1 fruit fly cellular context compared by ENCODE assay signal in the genomic region with DNA sequence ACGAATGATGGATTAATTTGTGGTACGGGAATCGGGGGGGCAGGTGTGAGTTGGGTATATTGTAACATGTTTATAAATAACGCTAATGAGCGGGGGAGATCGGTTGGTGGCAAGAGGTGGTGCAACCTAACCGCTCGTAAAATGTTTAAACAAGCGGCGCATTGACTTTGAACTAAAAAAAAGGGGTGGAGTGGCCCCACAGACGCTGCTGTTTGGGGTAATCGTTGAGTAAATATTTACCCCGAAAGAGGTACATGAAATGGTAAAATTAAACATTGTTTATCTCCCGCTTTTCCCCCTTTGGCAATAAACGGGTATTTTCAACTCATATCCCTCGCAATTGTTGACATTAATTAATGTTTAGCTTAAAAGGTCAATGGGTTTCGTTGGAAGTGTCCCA.
TF ChIP-seq lines count a peak whose summit lies in the region.

No protein-coding gene starts in this region.

TF ChIP-seq in whole organism, embryonic, 481 proteins besides CTCF, POLR2A, EP300 and RAD21 (continued from another document):
- no peak for TF ChIP-seq hkb (optimal IDR thresholded peaks at IDR 0.05; lab: Kevin White, UChicago)
- TF ChIP-seq hkb (GFP tag; IDR thresholded peaks at IDR 0.05; lab: Robert Waterston, UW), result 0 out of 2 replicates have a peak, but pooled peaks have one; percentile 56
- TF ChIP-seq CG5245 (GFP tag; optimal IDR thresholded peaks at IDR 0.05; lab: Kevin White, UChicago), result no peak
- no peak for TF ChIP-seq sens-2 (GFP tag; IDR thresholded peaks at IDR 0.05; lab: Robert Waterston, UW)
- no peak for TF ChIP-seq Ets97D (GFP tag; optimal IDR thresholded peaks at IDR 0.05; lab: Kevin White, UChicago)
- no peak for TF ChIP-seq hb (GFP tag; IDR thresholded peaks at IDR 0.05; lab: Robert Waterston, UW; ENCODE audit: partially characterized antibody)
- peak; percentile 68 for TF ChIP-seq ac (GFP tag; optimal IDR thresholded peaks at IDR 0.05; lab: Kevin White, UChicago)
- TF ChIP-seq ssp (GFP tag; IDR thresholded peaks at IDR 0.05; lab: Robert Waterston, UW), result no peak
- TF ChIP-seq sens (GFP tag; lab: Kevin White, UChicago), result peak; percentile 80
- no peak for TF ChIP-seq pzg (GFP tag; optimal IDR thresholded peaks at IDR 0.05; lab: Kevin White, UChicago)
- TF ChIP-seq corto (GFP tag; optimal IDR thresholded peaks at IDR 0.05; lab: Kevin White, UChicago), result no peak
- TF ChIP-seq gt (GFP tag; IDR thresholded peaks at IDR 0.05; lab: Robert Waterston, UW), result no peak
- no peak for TF ChIP-seq CG12942 (GFP tag; optimal IDR thresholded peaks at IDR 0.05; lab: Kevin White, UChicago)
- TF ChIP-seq Poxn (GFP tag; IDR thresholded peaks at IDR 0.05; lab: Robert Waterston, UW), result no peak
- no peak for TF ChIP-seq CG32532 (GFP tag; IDR thresholded peaks at IDR 0.05; lab: Robert Waterston, UW)
- no peak for TF ChIP-seq fu2 (GFP tag; optimal IDR thresholded peaks at IDR 0.05; lab: Kevin White, UChicago)
- TF ChIP-seq gsb (GFP tag; IDR thresholded peaks at IDR 0.05; lab: Robert Waterston, UW), result no peak
- TF ChIP-seq PHDP (tag; optimal IDR thresholded peaks at IDR 0.05; lab: Kevin White, UChicago), result peak; percentile 80
- peak; percentile 14 for TF ChIP-seq Hsf (GFP tag; optimal IDR thresholded peaks at IDR 0.05; lab: Kevin White, UChicago)
- no peak for TF ChIP-seq TFAM (GFP tag; optimal IDR thresholded peaks at IDR 0.05; lab: Kevin White, UChicago)
- no peak for TF ChIP-seq wdn (GFP tag; IDR thresholded peaks at IDR 0.05; lab: Robert Waterston, UW)
- TF ChIP-seq CG2199 (GFP tag; IDR thresholded peaks at IDR 0.05; lab: Robert Waterston, UW), result 0 out of 3 replicates have a peak, but pooled peaks have one; percentile 57
- TF ChIP-seq amos (GFP tag; IDR thresholded peaks at IDR 0.05; lab: Robert Waterston, UW; ENCODE audit: partially characterized antibody), result no peak
- peak; percentile 72 for TF ChIP-seq CG8359 (GFP tag; optimal IDR thresholded peaks at IDR 0.05; lab: Kevin White, UChicago; ENCODE audit: borderline replicate concordance)
- peak; percentile 53 for TF ChIP-seq CG12299 (tag; optimal IDR thresholded peaks at IDR 0.05; lab: Kevin White, UChicago)
- no peak for TF ChIP-seq CG3995 (GFP tag; optimal IDR thresholded peaks at IDR 0.05; lab: Kevin White, UChicago)
- no peak for TF ChIP-seq Doc2 (GFP tag; IDR thresholded peaks at IDR 0.05; lab: Robert Waterston, UW)
- TF ChIP-seq ttk (GFP tag; IDR thresholded peaks at IDR 0.05; lab: Robert Waterston, UW), result no peak
- TF ChIP-seq Hr3 (GFP tag; optimal IDR thresholded peaks at IDR 0.05; lab: Kevin White, UChicago), result no peak
- peak; percentile 91 for TF ChIP-seq crol (GFP tag; IDR thresholded peaks at IDR 0.05; lab: Robert Waterston, UW)
- peak; percentile 46; the same call in 1 of the 2 replicates for TF ChIP-seq stc (GFP tag; IDR thresholded peaks at IDR 0.05; lab: Robert Waterston, UW)
- no peak for TF ChIP-seq esg (GFP tag; conservative IDR thresholded peaks at IDR 0.05; lab: Robert Waterston, UW)
- no peak for TF ChIP-seq slou (GFP tag; optimal IDR thresholded peaks at IDR 0.05; lab: Kevin White, UChicago)
- no peak for TF ChIP-seq D (optimal IDR thresholded peaks at IDR 0.05; lab: Kevin White, UChicago)
- TF ChIP-seq D (GFP tag; optimal IDR thresholded peaks at IDR 0.05; lab: Kevin White, UChicago), result peak; percentile 65
- TF ChIP-seq bbx (GFP tag; IDR thresholded peaks at IDR 0.05; lab: Robert Waterston, UW; ENCODE audit: partially characterized antibody), result no peak
- no peak for TF ChIP-seq vnd (GFP tag; IDR thresholded peaks at IDR 0.05; lab: Robert Waterston, UW; ENCODE audit: partially characterized antibody)
- TF ChIP-seq CG6683 (GFP tag; optimal IDR thresholded peaks at IDR 0.05; lab: Kevin White, UChicago), result peak; percentile 28
- TF ChIP-seq Sry-β (GFP tag; optimal IDR thresholded peaks at IDR 0.05; lab: Kevin White, UChicago), result peak; percentile 49
- peak; percentile 80 for TF ChIP-seq MTF-1 (GFP tag; optimal IDR thresholded peaks at IDR 0.05; lab: Kevin White, UChicago; ENCODE audit: borderline replicate concordance)
- TF ChIP-seq CG7372 (GFP tag; IDR thresholded peaks at IDR 0.05; lab: Robert Waterston, UW), result no peak
- TF ChIP-seq crc (GFP tag; optimal IDR thresholded peaks at IDR 0.05; lab: Kevin White, UChicago), result no peak
- no peak for TF ChIP-seq CG7786 (GFP tag; optimal IDR thresholded peaks at IDR 0.05; lab: Kevin White, UChicago)
- no peak for TF ChIP-seq Oaz (GFP tag; IDR thresholded peaks at IDR 0.05; lab: Robert Waterston, UW)
- TF ChIP-seq h (optimal IDR thresholded peaks at IDR 0.05; lab: Kevin White, UChicago), result no peak
- TF ChIP-seq CG6765 (GFP tag; optimal IDR thresholded peaks at IDR 0.05; lab: Kevin White, UChicago), result no peak
- peak; percentile 65; the same call in 1 of the 2 replicates for TF ChIP-seq vvl (GFP tag; IDR thresholded peaks at IDR 0.05; lab: Robert Waterston, UW)
- no peak for TF ChIP-seq Hr39 (optimal IDR thresholded peaks at IDR 0.05; lab: Kevin White, UChicago)
- no peak for TF ChIP-seq Dip3 (GFP tag; optimal IDR thresholded peaks at IDR 0.05; lab: Kevin White, UChicago)
- no peak for TF ChIP-seq Dfd (GFP tag; optimal IDR thresholded peaks at IDR 0.05; lab: Kevin White, UChicago)
- TF ChIP-seq CG10366 (GFP tag; IDR thresholded peaks at IDR 0.05; lab: Robert Waterston, UW), result peak; percentile 16; the same call in 1 of the 2 replicates
- TF ChIP-seq crp (GFP tag; optimal IDR thresholded peaks at IDR 0.05; lab: Kevin White, UChicago), result peak in 1 of 2 experiments; percentile 10
- TF ChIP-seq CG30403 (GFP tag; optimal IDR thresholded peaks at IDR 0.05; lab: Kevin White, UChicago), result no peak
- no peak for TF ChIP-seq Chrac-16 (GFP tag; optimal IDR thresholded peaks at IDR 0.05; lab: Kevin White, UChicago)
- TF ChIP-seq HmgZ (tag; optimal IDR thresholded peaks at IDR 0.05; lab: Kevin White, UChicago), result peak; percentile 6
- TF ChIP-seq CG6813 (GFP tag; optimal IDR thresholded peaks at IDR 0.05; lab: Kevin White, UChicago), result peak; percentile 81
- TF ChIP-seq Deaf1 (tag; optimal IDR thresholded peaks at IDR 0.05; lab: Kevin White, UChicago), result no peak
- TF ChIP-seq CG32767 (GFP tag; IDR thresholded peaks at IDR 0.05; lab: Robert Waterston, UW), result no peak
- no peak for TF ChIP-seq CG11456 (GFP tag; IDR thresholded peaks at IDR 0.05; lab: Robert Waterston, UW)
- peak; percentile 74 for TF ChIP-seq CG15696 (tag; optimal IDR thresholded peaks at IDR 0.05; lab: Kevin White, UChicago)
- no peak for TF ChIP-seq CG30020 (tag; optimal IDR thresholded peaks at IDR 0.05; lab: Kevin White, UChicago)
- TF ChIP-seq ATbp (GFP tag; optimal IDR thresholded peaks at IDR 0.05; lab: Kevin White, UChicago), result peak; percentile 89
- no peak for TF ChIP-seq CG4282 (GFP tag; optimal IDR thresholded peaks at IDR 0.05; lab: Kevin White, UChicago)
- no peak for TF ChIP-seq Ada2b (GFP tag; IDR thresholded peaks at IDR 0.05; lab: Robert Waterston, UW)
- TF ChIP-seq tin (GFP tag; optimal IDR thresholded peaks at IDR 0.05; lab: Kevin White, UChicago), result no peak
- peak; percentile 34 for TF ChIP-seq Oli (tag; optimal IDR thresholded peaks at IDR 0.05; lab: Kevin White, UChicago)
- TF ChIP-seq Fer2 (tag; optimal IDR thresholded peaks at IDR 0.05; lab: Kevin White, UChicago), result no peak
- TF ChIP-seq CG1233 (GFP tag; optimal IDR thresholded peaks at IDR 0.05; lab: Kevin White, UChicago), result peak; percentile 61
- peak; percentile 53 for TF ChIP-seq CG13296 (GFP tag; optimal IDR thresholded peaks at IDR 0.05; lab: Kevin White, UChicago)
- TF ChIP-seq ase (GFP tag; IDR thresholded peaks at IDR 0.05; lab: Robert Waterston, UW), result peak; percentile 39; the same call in 1 of the 3 replicates
- peak; percentile 76 for TF ChIP-seq CG17912 (GFP tag; optimal IDR thresholded peaks at IDR 0.05; lab: Kevin White, UChicago)
- no peak for TF ChIP-seq hbn (GFP tag; IDR thresholded peaks at IDR 0.05; lab: Robert Waterston, UW; ENCODE audit: partially characterized antibody)
- TF ChIP-seq CG9609 (GFP tag; optimal IDR thresholded peaks at IDR 0.05; lab: Kevin White, UChicago), result no peak
- peak; percentile 2 for TF ChIP-seq Antp (GFP tag; optimal IDR thresholded peaks at IDR 0.05; lab: Kevin White, UChicago)
TF ChIP-seq in whole organism, embryonic: peak in this region for 200.
